Fruit fly (Drosophila melanogaster): ENCODE measurements around the gene Prosbeta7.

Prosbeta7 gene

DNA sequence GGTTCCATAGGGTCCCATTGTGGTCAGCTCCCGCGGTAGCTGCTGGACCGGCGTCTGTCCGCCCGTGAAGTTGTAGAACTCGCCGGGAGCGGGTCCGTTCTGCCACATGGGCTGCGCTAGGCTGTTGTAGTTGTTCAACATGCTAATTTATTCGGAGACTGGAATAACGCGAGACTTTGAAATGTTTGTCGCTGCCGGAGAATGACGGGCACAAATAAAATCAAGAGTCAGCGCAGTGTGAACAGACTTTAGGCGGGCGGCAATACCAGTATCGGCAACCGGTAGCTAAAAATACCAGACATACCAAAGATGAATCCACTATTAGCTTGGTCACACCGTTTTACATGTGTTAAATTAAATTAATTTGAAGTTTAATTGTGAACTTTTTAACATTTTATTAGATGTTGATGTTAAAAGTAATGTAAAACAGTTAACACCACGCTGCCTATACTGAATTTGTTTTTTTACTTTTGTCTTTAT is at the start of gene Prosbeta7 (continued):
- TF ChIP-seq sc (optimal IDR thresholded peaks at IDR 0.05), result no peak
- TF ChIP-seq sc (GFP tag; optimal IDR thresholded peaks at IDR 0.05), result no peak
- no peak for TF ChIP-seq CG11560 (tag; IDR thresholded peaks at IDR 0.05)
- TF ChIP-seq otp (GFP tag; IDR thresholded peaks at IDR 0.05), result no peak
- no peak for TF ChIP-seq CG1832 (GFP tag; optimal IDR thresholded peaks at IDR 0.05)
- 0 out of 2 replicates have a peak, but pooled peaks have one; percentile 18 for TF ChIP-seq tna (GFP tag; IDR thresholded peaks at IDR 0.05; ENCODE audit: partially characterized antibody)
- TF ChIP-seq nmo (GFP tag; optimal IDR thresholded peaks at IDR 0.05), result no peak
- peak; percentile 45 for TF ChIP-seq twi (tag; optimal IDR thresholded peaks at IDR 0.05)
- TF ChIP-seq Lim3 (GFP tag; IDR thresholded peaks at IDR 0.05), result no peak
- TF ChIP-seq kni (GFP tag; optimal IDR thresholded peaks at IDR 0.05), result no peak
- no peak for TF ChIP-seq HLHmδ (GFP tag; optimal IDR thresholded peaks at IDR 0.05)
- TF ChIP-seq her (GFP tag; optimal IDR thresholded peaks at IDR 0.05), result no peak
- no peak for TF ChIP-seq tgo (GFP tag; IDR thresholded peaks at IDR 0.05)
- no peak for TF ChIP-seq chn (GFP tag; optimal IDR thresholded peaks at IDR 0.05)
- no peak for TF ChIP-seq CG10366 (GFP tag; IDR thresholded peaks at IDR 0.05)
- peak; percentile 86 for TF ChIP-seq pzg (GFP tag; optimal IDR thresholded peaks at IDR 0.05)
- TF ChIP-seq prd (optimal IDR thresholded peaks at IDR 0.05), result no peak
- no peak for TF ChIP-seq prd (GFP tag; IDR thresholded peaks at IDR 0.05)
- TF ChIP-seq jumu (GFP tag; optimal IDR thresholded peaks at IDR 0.05), result no peak
- peak; percentile 50 for TF ChIP-seq HLH4C (GFP tag; IDR thresholded peaks at IDR 0.05; ENCODE audit: partially characterized antibody)
- TF ChIP-seq chinmo (GFP tag; IDR thresholded peaks at IDR 0.05; ENCODE audit: partially characterized antibody), result no peak
- TF ChIP-seq CG17802 (tag; optimal IDR thresholded peaks at IDR 0.05), result no peak
- TF ChIP-seq Dip3 (GFP tag; optimal IDR thresholded peaks at IDR 0.05), result no peak
- TF ChIP-seq repo (GFP tag; optimal IDR thresholded peaks at IDR 0.05), result no peak
- no peak for TF ChIP-seq aop (GFP tag; IDR thresholded peaks at IDR 0.05)
- no peak for TF ChIP-seq CG9215 (GFP tag; IDR thresholded peaks at IDR 0.05)
- TF ChIP-seq CG11247 (GFP tag; IDR thresholded peaks at IDR 0.05), result no peak
- TF ChIP-seq gcm2 (GFP tag; optimal IDR thresholded peaks at IDR 0.05), result no peak
- no peak for TF ChIP-seq CG12219 (GFP tag; optimal IDR thresholded peaks at IDR 0.05)
- peak; percentile 68 for TF ChIP-seq CG1603 (tag; optimal IDR thresholded peaks at IDR 0.05)
- TF ChIP-seq Ada2b (GFP tag; IDR thresholded peaks at IDR 0.05), result no peak
- TF ChIP-seq shn (GFP tag; optimal IDR thresholded peaks at IDR 0.05), result no peak
- TF ChIP-seq Dref (GFP tag; IDR thresholded peaks at IDR 0.05), result no peak
- no peak for TF ChIP-seq CG7786 (GFP tag; optimal IDR thresholded peaks at IDR 0.05)
- TF ChIP-seq bcd (GFP tag; optimal IDR thresholded peaks at IDR 0.05), result no peak
- no peak for TF ChIP-seq CG8765 (GFP tag; IDR thresholded peaks at IDR 0.05)
- no peak for TF ChIP-seq pnt (GFP tag; optimal IDR thresholded peaks at IDR 0.05)
- no peak for TF ChIP-seq CrebB (tag; optimal IDR thresholded peaks at IDR 0.05)
- no peak for TF ChIP-seq Sox102F (GFP tag; optimal IDR thresholded peaks at IDR 0.05)
- no peak for TF ChIP-seq CG33213 (GFP tag; optimal IDR thresholded peaks at IDR 0.05)
- peak in 1 of 2 experiments; percentile 44 for TF ChIP-seq crp (GFP tag; optimal IDR thresholded peaks at IDR 0.05)
- TF ChIP-seq pan (optimal IDR thresholded peaks at IDR 0.05), result no peak
- no peak for TF ChIP-seq pan (GFP tag; optimal IDR thresholded peaks at IDR 0.05 in 1 of 2, IDR thresholded peaks at IDR 0.05 in 1 of 2)
- TF ChIP-seq Jarid2 (GFP tag; optimal IDR thresholded peaks at IDR 0.05), result peak; percentile 41
- TF ChIP-seq bowl (GFP tag; IDR thresholded peaks at IDR 0.05), result no peak
- no peak for TF ChIP-seq CG1529 (GFP tag; optimal IDR thresholded peaks at IDR 0.05)
- no peak for TF ChIP-seq Ets65A (GFP tag)
- no peak for TF ChIP-seq CG17568 (GFP tag; optimal IDR thresholded peaks at IDR 0.05)
- TF ChIP-seq Doc3 (GFP tag; IDR thresholded peaks at IDR 0.05; ENCODE audit: partially characterized antibody), result peak; percentile 57; the same call in 2 of the 3 replicates
- peak; percentile 45 for TF ChIP-seq CG8290 (GFP tag; optimal IDR thresholded peaks at IDR 0.05)
- peak in 1 of 2 experiments; percentile 74 for TF ChIP-seq CG8290 (tag; optimal IDR thresholded peaks at IDR 0.05)
- TF ChIP-seq pros (GFP tag; optimal IDR thresholded peaks at IDR 0.05), result no peak
